Worm (Caenorhabditis elegans): ENCODE results near the gene C23H4.6.

DNA sequence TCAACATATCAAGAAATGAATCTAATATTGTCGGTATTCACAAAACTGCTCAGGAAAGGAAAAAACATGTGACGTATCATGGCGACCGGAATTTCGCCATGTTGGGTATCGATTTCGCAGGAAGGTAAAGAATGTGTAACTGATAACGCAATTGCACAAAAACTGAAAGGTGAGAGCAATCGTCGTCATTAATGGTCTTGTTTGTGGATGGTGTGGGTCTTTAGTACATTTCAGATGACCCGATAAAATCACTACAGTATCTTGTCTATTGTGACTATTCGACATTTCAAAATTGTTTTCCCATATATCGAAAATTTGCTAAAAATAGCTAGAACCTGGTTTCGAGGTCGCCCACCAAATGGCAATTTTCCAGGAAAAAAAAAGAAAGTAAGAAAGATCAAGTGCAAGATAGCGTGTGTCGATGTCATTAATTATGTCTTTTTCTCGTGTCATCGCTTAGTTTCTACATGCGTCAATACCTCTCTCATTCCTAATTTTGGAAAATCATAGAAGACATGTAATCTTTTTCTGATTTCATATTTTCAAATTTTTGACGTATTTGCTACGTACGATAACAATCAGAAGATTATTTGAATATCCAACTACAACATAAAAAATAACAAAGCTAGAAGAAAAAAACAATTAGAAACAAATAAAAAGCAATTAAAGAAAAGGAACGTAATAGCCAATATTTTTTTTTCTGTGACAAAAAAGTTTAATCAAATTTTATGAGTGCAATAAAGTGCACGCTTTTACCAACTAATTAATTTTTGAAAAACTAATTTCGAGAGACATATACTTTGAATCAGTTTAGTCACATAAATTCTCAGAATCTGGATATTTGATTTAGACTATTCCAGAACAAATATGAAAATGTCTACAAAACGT lies 25.0 kb upstream of the C23H4.6 start:
- TF ChIP-seq him-1 (tag; optimal IDR thresholded peaks at IDR 0.05) (no peak), W03F9.2 (tag; optimal IDR thresholded peaks at IDR 0.05) (no peak)

Measured in whole organism, L4/young adult.